Worm (Caenorhabditis elegans) whole organism, young adult: ENCODE results near the gene Y61B8A.6.

Source experiments
- F23B12.7 ChIP-seq: sonication (generic microtip); optimal IDR thresholded peaks from 2 replicates; lab custom pipeline; 2017; ENCODE audit warnings: missing genetic modification characterization, mild to moderate bottlenecking, missing compliant biosample characterization, antibody characterized with exemption, moderate library complexity; ENCODE audit not compliant: insufficient read depth
- F39B2.1 ChIP-seq: fragments of 200-800 bp; sonication (Bioruptor generic); IDR thresholded peaks from 2 replicates; pipeline ENCODE4 v1.3.6; 2022; ENCODE audit warnings: missing genetic modification reagents, missing genetic modification characterization, missing compliant biosample characterization
- F55B11.4 ChIP-seq: sonication (generic microtip); optimal IDR thresholded peaks from 2 replicates; lab custom pipeline; 2016; ENCODE audit warnings: missing compliant biosample characterization, missing genetic modification characterization, borderline replicate concordance; ENCODE audit not compliant: insufficient read depth
- F57C9.4 ChIP-seq: sonication (generic microtip); optimal IDR thresholded peaks from 2 replicates; lab custom pipeline; 2017; ENCODE audit warnings: mild to moderate bottlenecking, missing genetic modification characterization, missing compliant biosample characterization
- Y95B8A.8 ChIP-seq: fragments of 200-800 bp; sonication (Bioruptor generic); IDR thresholded peaks from 2 replicates; pipeline ENCODE4 v1.3.6; 2022; ENCODE audit warnings: missing genetic modification reagents, missing genetic modification characterization, missing compliant biosample characterization
- attf-3 ChIP-seq: fragments of 200-800 bp; sonication (Bioruptor generic); conservative IDR thresholded peaks from 2 replicates; pipeline ENCODE4 v1.3.6; 2022; ENCODE audit warnings: missing genetic modification reagents, missing genetic modification characterization, missing compliant biosample characterization
- attf-5 ChIP-seq: fragments of 200-800 bp; sonication (Bioruptor generic); optimal IDR thresholded peaks from 2 replicates; lab custom pipeline; 2018; ENCODE audit warnings: mild to moderate bottlenecking, missing genetic modification characterization, missing compliant biosample characterization
- attf-6 ChIP-seq: fragments of 200-800 bp; sonication (Bioruptor generic); IDR thresholded peaks from 2 replicates; pipeline ENCODE4 v1.3.6; 2022; ENCODE audit warnings: missing genetic modification reagents, missing genetic modification characterization, missing compliant biosample characterization
- ccch-3 ChIP-seq: fragments of 200-800 bp; sonication (Bioruptor generic); optimal IDR thresholded peaks from 2 replicates; lab custom pipeline; 2018; ENCODE audit warnings: mild to moderate bottlenecking, missing genetic modification characterization, missing compliant biosample characterization
- cebp-1 ChIP-seq, 2 experiments: fragments of 200-800 bp in 1 of 2; sonication (Bioruptor generic) in 1 of 2; sonication (generic microtip) in 1 of 2; IDR thresholded peaks in 1 of 2; optimal IDR thresholded peaks in 1 of 2; 2 replicates each; pipeline versions ENCODE4 v1.3.6 to Lab custom; 2017 to 2022; ENCODE audit warnings: missing compliant biosample characterization in 2 of 2, missing genetic modification characterization in 2 of 2, mild to moderate bottlenecking in 1 of 2, missing genetic modification reagents in 1 of 2, moderate library complexity in 1 of 2
- ceh-40 ChIP-seq: fragments of 200-800 bp; sonication (Bioruptor generic); IDR thresholded peaks from 2 replicates; pipeline ENCODE4 v1.3.6; 2022; ENCODE audit warnings: missing genetic modification characterization, missing compliant biosample characterization
- ceh-58 ChIP-seq: fragments of 200-800 bp; sonication (Bioruptor generic); IDR thresholded peaks from 2 replicates; pipeline ENCODE4 v1.3.6; 2022; ENCODE audit warnings: missing genetic modification characterization, missing compliant biosample characterization
- ceh-79 ChIP-seq: sonication (generic microtip); optimal IDR thresholded peaks from 2 replicates; lab custom pipeline; 2017; ENCODE audit warnings: mild to moderate bottlenecking, missing genetic modification characterization, missing compliant biosample characterization
- dox-1 ChIP-seq: fragments of 200-800 bp; sonication (Bioruptor generic); IDR thresholded peaks from 2 replicates; pipeline ENCODE4 v1.3.6; 2022; ENCODE audit warnings: missing genetic modification reagents, missing genetic modification characterization, missing compliant biosample characterization
- dpff-1 ChIP-seq: sonication (generic microtip); optimal IDR thresholded peaks from 2 replicates; lab custom pipeline; 2017; ENCODE audit warnings: mild to moderate bottlenecking, missing genetic modification characterization, missing compliant biosample characterization
- egrh-3 ChIP-seq: fragments of 200-800 bp; sonication (Bioruptor generic); IDR thresholded peaks from 2 replicates; pipeline ENCODE4 v1.3.6; 2022; ENCODE audit warnings: missing genetic modification reagents, missing genetic modification characterization, missing compliant biosample characterization
- hlh-12 ChIP-seq: sonication (generic microtip); optimal IDR thresholded peaks from 2 replicates; lab custom pipeline; 2016; ENCODE audit warnings: missing genetic modification characterization, missing compliant biosample characterization
- hmg-1.2 ChIP-seq: fragments of 200-800 bp; sonication (Bioruptor generic); IDR thresholded peaks from 2 replicates; pipeline ENCODE4 v1.3.6; 2022; ENCODE audit warnings: missing genetic modification reagents, missing genetic modification characterization, missing compliant biosample characterization
- let-526 ChIP-seq: fragments of 200-800 bp; sonication (Bioruptor generic); IDR thresholded peaks from 2 replicates; pipeline ENCODE4 v1.3.6; 2022; ENCODE audit warnings: missing genetic modification reagents, missing genetic modification characterization, missing compliant biosample characterization
- let-607 ChIP-seq, 2 experiments: fragments of 200-800 bp in 1 of 2; sonication (Bioruptor generic) in 1 of 2; sonication (generic microtip) in 1 of 2; optimal IDR thresholded peaks; 2 replicates each; lab custom pipeline; 2016 to 2018; ENCODE audit warnings: mild to moderate bottlenecking in 2 of 2, missing compliant biosample characterization in 2 of 2, missing genetic modification characterization in 2 of 2, moderate library complexity in 2 of 2, missing genotype in 1 of 2
- lin-26 ChIP-seq: fragments of 200-800 bp; sonication (Bioruptor generic); IDR thresholded peaks from 2 replicates; pipeline ENCODE4 v1.3.6; 2022; ENCODE audit warnings: missing genetic modification reagents, missing genetic modification characterization, missing compliant biosample characterization
- madf-3 ChIP-seq: fragments of 200-800 bp; sonication (Bioruptor generic); IDR thresholded peaks from 2 replicates; pipeline ENCODE4 v1.3.6; 2022; ENCODE audit warnings: missing genetic modification reagents, missing genetic modification characterization, missing compliant biosample characterization
- nhr-90 ChIP-seq: sonication (generic microtip); optimal IDR thresholded peaks from 2 replicates; lab custom pipeline; 2016; ENCODE audit warnings: missing genotype, mild to moderate bottlenecking, missing genetic modification characterization, missing compliant biosample characterization
- rec-8 ChIP-seq, 2 experiments: sonication (generic microtip); optimal IDR thresholded peaks; 2 replicates each; lab custom pipeline; 2016; ENCODE audit warnings: mild to moderate bottlenecking in 2 of 2, missing genetic modification characterization in 2 of 2, missing genetic modification reagents in 2 of 2, missing genotype in 2 of 2, missing biosample characterization in 1 of 2, missing compliant biosample characterization in 1 of 2, moderate library complexity in 1 of 2
- repo-1 ChIP-seq: sonication (generic microtip); optimal IDR thresholded peaks from 2 replicates; lab custom pipeline; 2017; ENCODE audit warnings: mild to moderate bottlenecking, missing genetic modification characterization, missing compliant biosample characterization
- sdz-38 ChIP-seq: sonication (generic microtip); optimal IDR thresholded peaks from 2 replicates; lab custom pipeline; 2016; ENCODE audit warnings: missing genotype, missing genetic modification characterization, missing compliant biosample characterization
- snpc-1.3 ChIP-seq: sonication (generic microtip); optimal IDR thresholded peaks from 2 replicates; lab custom pipeline; 2017; ENCODE audit warnings: missing genetic modification characterization, mild to moderate bottlenecking, missing compliant biosample characterization, antibody characterized with exemption, moderate library complexity, missing genotype, missing genetic modification reagents; ENCODE audit not compliant: insufficient read depth
- snpc-4 ChIP-seq, 5 experiments: fragments of 150-350 bp in 1 of 5; sonication (generic microtip) in 4 of 5; optimal IDR thresholded peaks; 2 replicates each; lab custom pipeline; 2014 to 2018; ENCODE audit warnings: missing genetic modification characterization in 5 of 5, missing biosample characterization in 3 of 5, antibody characterized with exemption in 2 of 5, mild to moderate bottlenecking in 2 of 5, missing compliant biosample characterization in 2 of 5, missing genotype in 2 of 5, moderate library complexity in 2 of 5, missing genetic modification reagents in 1 of 5
- sptf-2 ChIP-seq: fragments of 200-800 bp; sonication (Bioruptor generic); optimal IDR thresholded peaks from 2 replicates; lab custom pipeline; 2018; ENCODE audit warnings: mild to moderate bottlenecking, missing genetic modification characterization, missing compliant biosample characterization
- zfh-2 ChIP-seq: fragments of 200-800 bp; sonication (Bioruptor generic); conservative IDR thresholded peaks from 2 replicates; pipeline ENCODE4 v1.3.6; 2022; ENCODE audit warnings: missing genetic modification reagents, missing genetic modification characterization, missing compliant biosample characterization
- ztf-18 ChIP-seq: sonication (generic microtip); optimal IDR thresholded peaks from 2 replicates; lab custom pipeline; 2016; ENCODE audit warnings: missing genotype, mild to moderate bottlenecking, missing genetic modification characterization, missing compliant biosample characterization
- ztf-22 ChIP-seq: fragments of 200-800 bp; sonication (Bioruptor generic); optimal IDR thresholded peaks from 2 replicates; lab custom pipeline; 2018; ENCODE audit warnings: mild to moderate bottlenecking, missing genetic modification characterization, moderate library complexity, missing compliant biosample characterization

Gene Y61B8A.6

DNA sequence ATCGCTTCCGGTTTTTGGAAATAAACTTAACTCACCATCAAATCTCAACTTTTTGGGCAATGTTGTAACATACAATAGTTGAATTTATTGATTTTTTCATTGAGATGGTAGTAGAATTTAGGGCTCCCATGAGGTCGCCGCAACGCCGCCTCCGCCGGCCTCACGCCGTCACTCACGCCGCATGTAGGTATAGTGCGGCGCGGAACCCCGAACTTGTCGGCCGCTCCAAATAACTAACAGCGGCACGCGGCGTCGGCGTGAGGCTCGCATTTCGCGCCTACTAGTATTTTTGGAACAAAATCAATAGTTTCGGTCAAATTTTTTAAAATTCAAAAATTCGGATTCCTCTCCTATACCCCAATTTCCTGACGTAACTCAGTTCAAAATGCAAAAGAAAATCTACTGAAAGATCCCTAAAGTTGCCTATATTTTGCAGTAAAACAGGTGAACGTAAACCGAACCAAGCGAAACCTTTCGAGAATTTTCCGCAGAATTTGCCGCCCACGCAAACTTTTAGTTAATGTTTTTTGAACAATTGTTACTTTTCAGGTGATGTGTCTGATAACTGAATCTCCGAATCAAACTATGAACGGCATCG, at the start of gene Y61B8A.6:
Y61B8A.6 (plus strand) TSS at position 548 of the 598 bp plus-strand sequence.
- TF ChIP-seq snpc-4 (GFP tag; optimal IDR thresholded peaks at IDR 0.05; lab: Kevin White, UChicago) (no peak), snpc-4 (tag; optimal IDR thresholded peaks at IDR 0.05; lab: Kevin White, UChicago) (peak in 1 of 4 experiments; percentile 62), rec-8 (tag; optimal IDR thresholded peaks at IDR 0.05; lab: Kevin White, UChicago) (no peak), ceh-40 (GFP tag; lab: Robert Waterston, UW) (no peak), hmg-1.2 (GFP tag; lab: Robert Waterston, UW) (peak; percentile 23; the same call in 1 of the 2 replicates), lin-26 (no peak), F57C9.4 (tag; lab: Kevin White, UChicago) (no peak), nhr-90 (tag; lab: Kevin White, UChicago) (no peak), sdz-38 (no peak), egrh-3 (GFP tag; lab: Robert Waterston, UW) (peak; percentile 45; the same call in 1 of the 2 replicates), zfh-2 (GFP tag; lab: Robert Waterston, UW) (peak; percentile 63), dpff-1 (tag; lab: Kevin White, UChicago) (no peak)

DNA sequence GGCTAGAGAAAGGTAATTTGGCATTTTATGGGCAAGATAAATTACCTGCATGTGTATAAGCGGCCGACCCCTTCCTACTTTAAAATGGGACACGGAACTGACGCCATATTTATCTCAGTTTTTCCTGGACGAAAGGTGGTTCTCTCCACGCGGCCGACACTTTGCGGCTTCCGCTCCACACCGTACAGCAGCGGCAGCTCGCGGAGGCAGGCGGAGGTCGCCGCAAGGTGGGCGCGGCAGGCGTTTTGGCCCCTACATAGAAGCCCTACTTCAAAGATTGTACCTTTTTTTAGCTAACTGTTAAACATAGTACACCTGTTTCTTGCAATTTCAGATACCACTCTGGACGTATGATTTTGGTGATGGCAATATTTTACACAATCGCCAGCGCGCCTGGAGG, 45.2 kb upstream of the Y61B8A.6 start:
- TF ChIP-seq snpc-4 (GFP tag; optimal IDR thresholded peaks at IDR 0.05; lab: Kevin White, UChicago) (no peak), snpc-4 (tag; optimal IDR thresholded peaks at IDR 0.05; lab: Kevin White, UChicago) (peak in 1 of 4 experiments; percentile 31), F55B11.4 (no peak), let-526 (GFP tag; lab: Robert Waterston, UW) (no peak), hlh-12 (tag; lab: Kevin White, UChicago) (no peak), madf-3 (GFP tag; lab: Robert Waterston, UW) (0 out of 2 replicates have a peak, but pooled peaks have one; percentile 48), dox-1 (no peak), zfh-2 (GFP tag; lab: Robert Waterston, UW) (peak; percentile 92), sdz-38 (no peak), ztf-22 (no peak), Y95B8A.8 (no peak), attf-3 (0 out of 2 replicates have a peak, but pooled peaks have one; percentile 11), ztf-18 (tag; lab: Kevin White, UChicago) (no peak), F39B2.1 (GFP tag; lab: Robert Waterston, UW) (no peak), ccch-3 (no peak), attf-5 (GFP tag; lab: Kevin White, UChicago) (no peak), sptf-2 (no peak), ceh-79 (tag; lab: Kevin White, UChicago) (no peak), ceh-58 (no peak)

DNA sequence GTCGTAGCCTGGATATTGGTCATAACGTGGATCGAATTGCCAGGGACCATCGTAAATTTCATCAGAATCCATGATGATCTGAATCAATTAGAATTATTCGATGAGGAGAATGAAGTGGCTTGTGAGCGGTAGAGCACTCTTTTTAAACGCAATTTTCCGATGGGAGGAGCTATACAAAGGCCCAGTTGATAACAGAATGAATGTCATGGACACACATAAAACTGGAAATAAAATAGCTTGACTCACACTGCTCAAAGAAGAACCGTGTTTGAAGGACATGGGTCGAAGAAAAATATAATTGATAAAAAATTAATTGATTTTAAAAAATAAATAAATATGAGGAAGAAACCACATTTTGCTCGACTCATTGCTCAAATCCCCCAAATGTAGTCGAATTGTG, 43.7 kb upstream of the Y61B8A.6 start, which contains the start of gene Y68A4A.13:
Y68A4A.13 (minus strand) TSS at position 101 of the 400 bp plus-strand sequence.
- TF ChIP-seq attf-6 (GFP tag; lab: Robert Waterston, UW) (no peak), F23B12.7 (tag; lab: Kevin White, UChicago) (no peak), snpc-1.3 (tag; lab: Kevin White, UChicago) (no peak), repo-1 (tag; lab: Kevin White, UChicago) (no peak), cebp-1 (GFP tag; IDR thresholded peaks at IDR 0.05; lab: Robert Waterston, UW) (no peak), cebp-1 (tag; optimal IDR thresholded peaks at IDR 0.05; lab: Kevin White, UChicago) (no peak), let-607 (tag; optimal IDR thresholded peaks at IDR 0.05; lab: Kevin White, UChicago) (no peak)
